Worm (Caenorhabditis elegans): ENCODE results near the gene grl-19.

DNA sequence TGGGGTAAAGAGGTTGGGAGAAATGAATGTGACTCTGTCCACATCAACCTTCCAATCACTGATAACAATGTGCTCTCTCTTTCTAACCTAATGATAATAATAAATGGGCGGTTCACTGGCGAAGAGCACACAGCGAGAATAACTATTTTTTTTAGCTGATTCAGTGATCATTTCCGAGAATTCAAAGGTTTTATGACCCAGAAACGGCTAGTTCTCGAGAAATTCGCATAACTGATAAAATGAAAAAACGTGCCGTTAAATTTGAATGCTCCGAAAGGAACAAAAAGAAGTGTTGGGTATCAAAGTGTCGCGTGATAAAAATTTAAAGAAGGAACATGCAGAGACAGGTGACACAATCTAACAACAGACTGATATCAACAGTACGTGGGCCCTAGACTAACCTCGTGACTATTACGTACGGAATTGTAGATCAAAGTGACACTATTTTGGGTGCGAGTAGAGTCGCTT lies 43.4 kb upstream of the grl-19 start:
- TF ChIP-seq zag-1 (tag; optimal IDR thresholded peaks at IDR 0.05) (no peak), nhr-28 (tag; optimal IDR thresholded peaks at IDR 0.05) (no peak), elt-3 (tag; optimal IDR thresholded peaks at IDR 0.05) (no peak)
